Worm (Caenorhabditis elegans) whole organism, late embryonic: ENCODE results near the gene rpt-4.
A peak's percentile ranks its signal among the peaks of the same experiment; 100 is the strongest.

ENCODE experiments used
- F13H6.1 ChIP-seq: sonication (generic microtip); optimal IDR thresholded peaks from 2 replicates; lab custom pipeline; 2016; ENCODE audit warnings: missing genetic modification characterization, missing compliant biosample characterization
- K09A11.1 ChIP-seq: sonication (generic microtip); optimal IDR thresholded peaks from 2 replicates; lab custom pipeline; 2017; ENCODE audit warnings: antibody characterized with exemption, mild to moderate bottlenecking, missing genetic modification characterization, missing compliant biosample characterization; ENCODE audit not compliant: insufficient read depth
- Y22D7AL.16 ChIP-seq: sonication (generic microtip); optimal IDR thresholded peaks from 2 replicates; lab custom pipeline; 2016; ENCODE audit warnings: missing genetic modification characterization, missing compliant biosample characterization
- ceh-14 ChIP-seq: sonication (generic microtip); optimal IDR thresholded peaks from 2 replicates; lab custom pipeline; 2016; ENCODE audit warnings: missing genotype, missing genetic modification characterization, missing compliant biosample characterization
- ceh-18 ChIP-seq: sonication (generic microtip); optimal IDR thresholded peaks from 2 replicates; lab custom pipeline; 2016; ENCODE audit warnings: missing genetic modification characterization, missing compliant biosample characterization
- ceh-2 ChIP-seq: sonication (generic microtip); optimal IDR thresholded peaks from 2 replicates; lab custom pipeline; 2016; ENCODE audit warnings: missing genotype, missing genetic modification characterization, missing compliant biosample characterization
- ceh-22 ChIP-seq: sonication (generic microtip); optimal IDR thresholded peaks from 2 replicates; lab custom pipeline; 2017; ENCODE audit warnings: missing biosample characterization, missing genetic modification characterization
- ceh-31 ChIP-seq: sonication (generic microtip); optimal IDR thresholded peaks from 2 replicates; lab custom pipeline; 2016; ENCODE audit warnings: missing genetic modification characterization, missing compliant biosample characterization
- ceh-34 ChIP-seq: sonication (generic microtip); optimal IDR thresholded peaks from 2 replicates; lab custom pipeline; 2016; ENCODE audit warnings: mild to moderate bottlenecking, missing genetic modification characterization, missing compliant biosample characterization
- ceh-45 ChIP-seq: fragments of 200-800 bp; sonication (Bioruptor generic); IDR thresholded peaks from 2 replicates; pipeline ENCODE4 v1.3.6; 2022; ENCODE audit warnings: missing genetic modification reagents, missing genetic modification characterization, missing compliant biosample characterization
- ceh-48 ChIP-seq: sonication (generic microtip); optimal IDR thresholded peaks from 2 replicates; lab custom pipeline; 2016; ENCODE audit warnings: missing genetic modification characterization, inconsistent platforms, missing compliant biosample characterization
- ceh-6 ChIP-seq: fragments of 200-800 bp; sonication (Bioruptor generic); optimal IDR thresholded peaks from 2 replicates; lab custom pipeline; 2018; ENCODE audit warnings: mild to moderate bottlenecking, missing genetic modification characterization, missing compliant biosample characterization
- che-1 ChIP-seq: sonication (generic microtip); optimal IDR thresholded peaks from 2 replicates; lab custom pipeline; 2016; ENCODE audit warnings: mild to moderate bottlenecking, missing genetic modification characterization, missing compliant biosample characterization
- dmd-4 ChIP-seq: sonication (generic microtip); optimal IDR thresholded peaks from 2 replicates; lab custom pipeline; 2016; ENCODE audit warnings: borderline replicate concordance, missing genetic modification characterization, missing compliant biosample characterization
- elt-2 ChIP-seq: sonication (generic microtip); optimal IDR thresholded peaks from 2 replicates; lab custom pipeline; 2016; ENCODE audit warnings: missing genetic modification reagents, missing genetic modification characterization, missing compliant biosample characterization
- elt-4 ChIP-seq: sonication (generic microtip); optimal IDR thresholded peaks from 2 replicates; lab custom pipeline; 2016; ENCODE audit warnings: missing genetic modification characterization, missing compliant biosample characterization
- ets-4 ChIP-seq: sonication (generic microtip); optimal IDR thresholded peaks from 2 replicates; lab custom pipeline; 2016; ENCODE audit warnings: missing genetic modification characterization, missing compliant biosample characterization
- eyg-1 ChIP-seq: sonication (generic microtip); optimal IDR thresholded peaks from 2 replicates; lab custom pipeline; 2016; ENCODE audit warnings: missing genotype, missing genetic modification characterization, missing compliant biosample characterization
- fax-1 ChIP-seq: sonication (generic microtip); optimal IDR thresholded peaks from 2 replicates; lab custom pipeline; 2016; ENCODE audit warnings: missing genotype, missing genetic modification characterization, missing compliant biosample characterization
- fkh-10 ChIP-seq: fragments of 150-350 bp; optimal IDR thresholded peaks from 2 replicates; lab custom pipeline; 2014; ENCODE audit warnings: missing biosample characterization, missing genetic modification reagents, missing genetic modification characterization
- fkh-6 ChIP-seq: sonication (generic microtip); optimal IDR thresholded peaks from 2 replicates; lab custom pipeline; 2016; ENCODE audit warnings: missing genetic modification characterization, missing compliant biosample characterization
- gmeb-2 ChIP-seq: sonication (generic microtip); optimal IDR thresholded peaks from 2 replicates; lab custom pipeline; 2016; ENCODE audit warnings: missing genetic modification characterization, inconsistent platforms, missing compliant biosample characterization
- hlh-15 ChIP-seq: sonication (generic microtip); optimal IDR thresholded peaks from 2 replicates; lab custom pipeline; 2016; ENCODE audit warnings: missing genetic modification characterization, missing compliant biosample characterization
- hlh-30 ChIP-seq: sonication (generic microtip); optimal IDR thresholded peaks from 2 replicates; lab custom pipeline; 2017; ENCODE audit warnings: antibody characterized with exemption, missing genetic modification characterization, missing compliant biosample characterization; ENCODE audit not compliant: insufficient read depth
- lim-6 ChIP-seq: sonication (generic microtip); optimal IDR thresholded peaks from 2 replicates; lab custom pipeline; 2016; ENCODE audit warnings: missing genetic modification characterization, missing compliant biosample characterization
- lin-11 ChIP-seq: fragments of 200-800 bp; sonication (Bioruptor generic); optimal IDR thresholded peaks from 2 replicates; lab custom pipeline; 2018; ENCODE audit warnings: mild to moderate bottlenecking, missing genetic modification characterization, missing compliant biosample characterization
- odd-2 ChIP-seq: sonication (generic microtip); optimal IDR thresholded peaks from 2 replicates; lab custom pipeline; 2017; ENCODE audit warnings: antibody characterized with exemption, mild to moderate bottlenecking, missing genetic modification characterization, missing compliant biosample characterization
- pax-1 ChIP-seq: fragments of 150-350 bp; optimal IDR thresholded peaks from 2 replicates; lab custom pipeline; 2014; ENCODE audit warnings: missing biosample characterization, missing genetic modification characterization
- pha-2 ChIP-seq: sonication (generic microtip); optimal IDR thresholded peaks from 2 replicates; lab custom pipeline; 2017; ENCODE audit warnings: mild to moderate bottlenecking, missing genetic modification characterization, missing compliant biosample characterization
- pros-1 ChIP-seq: fragments of 150-350 bp; optimal IDR thresholded peaks from 2 replicates; lab custom pipeline; 2014; ENCODE audit warnings: missing biosample characterization, missing genetic modification reagents, missing genetic modification characterization
- sox-4 ChIP-seq: sonication (generic microtip); optimal IDR thresholded peaks from 2 replicates; lab custom pipeline; 2017; ENCODE audit warnings: mild to moderate bottlenecking, missing genetic modification characterization, inconsistent platforms, missing compliant biosample characterization
- syd-9 ChIP-seq: sonication (generic microtip); optimal IDR thresholded peaks from 2 replicates; lab custom pipeline; 2016; ENCODE audit warnings: mild to moderate bottlenecking, missing genetic modification characterization, moderate library complexity, missing compliant biosample characterization
- unc-42 ChIP-seq: sonication (generic microtip); optimal IDR thresholded peaks from 2 replicates; lab custom pipeline; 2016; ENCODE audit warnings: missing genotype, missing genetic modification characterization, missing compliant biosample characterization
- unc-55 ChIP-seq: sonication (generic microtip); optimal IDR thresholded peaks from 2 replicates; lab custom pipeline; 2017; ENCODE audit warnings: missing biosample characterization, missing genetic modification reagents, missing genetic modification characterization
- unc-86 ChIP-seq: sonication (generic microtip); optimal IDR thresholded peaks from 2 replicates; lab custom pipeline; 2016; ENCODE audit warnings: missing genetic modification characterization, missing compliant biosample characterization

rpt-4 gene

ce11 chrII:57873-58272, 11.9 kb upstream of the rpt-4 start:
- TF ChIP-seq sox-4 (tag; lab: Kevin White, UChicago), result no peak
- no peak for TF ChIP-seq unc-42 (tag; lab: Kevin White, UChicago)
- no peak for TF ChIP-seq odd-2 (tag; lab: Kevin White, UChicago)
- no peak for TF ChIP-seq ceh-14 (tag; lab: Kevin White, UChicago)
- TF ChIP-seq ceh-6 (GFP tag; lab: Kevin White, UChicago), result no peak
- TF ChIP-seq unc-55 (GFP tag; lab: Kevin White, UChicago), result no peak
- TF ChIP-seq lim-6, result no peak
- TF ChIP-seq ceh-34 (tag; lab: Kevin White, UChicago), result no peak
- TF ChIP-seq F13H6.1 (tag; lab: Kevin White, UChicago), result no peak
- TF ChIP-seq ceh-2 (tag; lab: Kevin White, UChicago), result no peak

ce11 chrII:57370-57769, 11.4 kb upstream of the rpt-4 start, which contains the start of gene ascc-1:
Gene ascc-1 (plus strand): TSS chrII:57670.
- no peak for TF ChIP-seq lin-11 (tag; lab: Kevin White, UChicago)
- TF ChIP-seq fkh-10 (GFP tag; lab: Kevin White, UChicago), result no peak
- TF ChIP-seq elt-4, result no peak
- no peak for TF ChIP-seq F13H6.1 (tag; lab: Kevin White, UChicago)
- no peak for TF ChIP-seq Y22D7AL.16 (tag; lab: Kevin White, UChicago)
- no peak for TF ChIP-seq elt-2 (tag; lab: Kevin White, UChicago)
- TF ChIP-seq unc-42 (tag; lab: Kevin White, UChicago), result no peak
- TF ChIP-seq ceh-31, result no peak
- no peak for TF ChIP-seq ceh-22 (tag; lab: Kevin White, UChicago)
- TF ChIP-seq pax-1 (tag; lab: Kevin White, UChicago), result no peak
- TF ChIP-seq ceh-6 (GFP tag; lab: Kevin White, UChicago), result no peak
- no peak for TF ChIP-seq K09A11.1
- TF ChIP-seq ceh-2 (tag; lab: Kevin White, UChicago), result no peak
- no peak for TF ChIP-seq ceh-48
- TF ChIP-seq, all 69 proteins: peak for 0

ce11 chrII:55204-55603, 9.2 kb upstream of the rpt-4 start, which contains the start of gene tre-5:
Gene tre-5 (minus strand): TSS chrII:55304.
- TF ChIP-seq hlh-30 (tag; lab: Kevin White, UChicago) (peak; percentile 25), fax-1 (tag; lab: Kevin White, UChicago) (no peak)

- TF ChIP-seq unc-86, result no peak
- no peak for TF ChIP-seq ceh-18 (tag; lab: Kevin White, UChicago)
- no peak for TF ChIP-seq gmeb-2 (tag; lab: Kevin White, UChicago)
- TF ChIP-seq elt-4, result no peak
- TF ChIP-seq eyg-1 (tag; lab: Kevin White, UChicago), result no peak
- TF ChIP-seq hlh-30 (tag; lab: Kevin White, UChicago), result no peak
- no peak for TF ChIP-seq pros-1
- no peak for TF ChIP-seq che-1 (tag; lab: Kevin White, UChicago)
Observed at ce11 chrII:51352-51751, 5.3 kb upstream of the rpt-4 start, which contains the start of gene sptl-1. Gene sptl-1 (plus strand): TSS chrII:51652.

ce11 chrII:50862-51261, 4.8 kb upstream of the rpt-4 start:
- TF ChIP-seq elt-2 (tag; lab: Kevin White, UChicago), result peak; percentile 4
- TF ChIP-seq ceh-14 (tag; lab: Kevin White, UChicago), result no peak

- TF ChIP-seq ceh-45, result no peak
- TF ChIP-seq ceh-2 (tag; lab: Kevin White, UChicago), result no peak
- TF ChIP-seq fkh-6 (tag; lab: Kevin White, UChicago), result no peak
- TF ChIP-seq syd-9 (tag; lab: Kevin White, UChicago), result no peak
- TF ChIP-seq ceh-31, result no peak
- TF ChIP-seq dmd-4 (tag; lab: Kevin White, UChicago), result no peak
- no peak for TF ChIP-seq pha-2 (tag; lab: Kevin White, UChicago)
- no peak for TF ChIP-seq hlh-15 (tag; lab: Kevin White, UChicago)
- TF ChIP-seq ceh-48, result no peak
- no peak for TF ChIP-seq ets-4 (tag; lab: Kevin White, UChicago)
Observed at ce11 chrII:47280-47679, 1.3 kb upstream of the rpt-4 start, which contains the start of gene C23H3.5. Gene C23H3.5 (plus strand): TSS chrII:47580.
